Worm (Caenorhabditis elegans) whole organism, young adult: ENCODE results near the gene ears-2.

Source experiments
- C17E4.6 ChIP-seq: fragments of 200-800 bp; sonication (Bioruptor generic); IDR thresholded peaks from 2 replicates; pipeline ENCODE4 v1.3.6; 2022; ENCODE audit warnings: missing genetic modification reagents, missing genetic modification characterization, missing compliant biosample characterization
- F57C9.4 ChIP-seq: sonication (generic microtip); optimal IDR thresholded peaks from 2 replicates; lab custom pipeline; 2017; ENCODE audit warnings: mild to moderate bottlenecking, missing genetic modification characterization, missing compliant biosample characterization
- Y79H2A.3 ChIP-seq: fragments of 200-800 bp; sonication (Bioruptor generic); conservative IDR thresholded peaks from 2 replicates; pipeline ENCODE4 v1.3.6; 2022; ENCODE audit warnings: missing genetic modification reagents, missing genetic modification characterization, missing compliant biosample characterization
- ccch-3 ChIP-seq: fragments of 200-800 bp; sonication (Bioruptor generic); optimal IDR thresholded peaks from 2 replicates; lab custom pipeline; 2018; ENCODE audit warnings: mild to moderate bottlenecking, missing genetic modification characterization, missing compliant biosample characterization
- cebp-1 ChIP-seq, 2 experiments: fragments of 200-800 bp in 1 of 2; sonication (Bioruptor generic) in 1 of 2; sonication (generic microtip) in 1 of 2; IDR thresholded peaks in 1 of 2; optimal IDR thresholded peaks in 1 of 2; 2 replicates each; pipeline versions ENCODE4 v1.3.6 to Lab custom; 2017 to 2022; ENCODE audit warnings: missing compliant biosample characterization in 2 of 2, missing genetic modification characterization in 2 of 2, mild to moderate bottlenecking in 1 of 2, missing genetic modification reagents in 1 of 2, moderate library complexity in 1 of 2
- dpl-1 ChIP-seq: fragments of 150-350 bp; optimal IDR thresholded peaks from 2 replicates; lab custom pipeline; 2014; ENCODE audit warnings: missing biosample characterization, missing genetic modification reagents, missing genetic modification characterization
- him-1 ChIP-seq: sonication (generic microtip); optimal IDR thresholded peaks from 2 replicates; lab custom pipeline; 2016; ENCODE audit warnings: missing genotype, missing genetic modification reagents, missing genetic modification characterization, missing compliant biosample characterization
- nfya-1 ChIP-seq: sonication (generic microtip); optimal IDR thresholded peaks from 2 replicates; lab custom pipeline; 2017; ENCODE audit warnings: antibody characterized with exemption, missing compliant biosample characterization, missing genetic modification characterization, borderline replicate concordance; ENCODE audit not compliant: insufficient read depth
- snpc-4 ChIP-seq, 5 experiments: fragments of 150-350 bp in 1 of 5; sonication (generic microtip) in 4 of 5; optimal IDR thresholded peaks; 2 replicates each; lab custom pipeline; 2014 to 2018; ENCODE audit warnings: missing genetic modification characterization in 5 of 5, missing biosample characterization in 3 of 5, antibody characterized with exemption in 2 of 5, mild to moderate bottlenecking in 2 of 5, missing compliant biosample characterization in 2 of 5, missing genotype in 2 of 5, moderate library complexity in 2 of 5, missing genetic modification reagents in 1 of 5
- sptf-2 ChIP-seq: fragments of 200-800 bp; sonication (Bioruptor generic); optimal IDR thresholded peaks from 2 replicates; lab custom pipeline; 2018; ENCODE audit warnings: mild to moderate bottlenecking, missing genetic modification characterization, missing compliant biosample characterization
- unc-62 ChIP-seq: fragments of 150-350 bp; optimal IDR thresholded peaks from 2 replicates; lab custom pipeline; 2014; ENCODE audit warnings: missing biosample characterization, missing genetic modification reagents, missing genetic modification characterization
- xnd-1 ChIP-seq: sonication (generic microtip); optimal IDR thresholded peaks from 2 replicates; lab custom pipeline; 2016; ENCODE audit warnings: missing genotype, missing genetic modification reagents, missing genetic modification characterization, missing compliant biosample characterization
- ztf-22 ChIP-seq: fragments of 200-800 bp; sonication (Bioruptor generic); optimal IDR thresholded peaks from 2 replicates; lab custom pipeline; 2018; ENCODE audit warnings: mild to moderate bottlenecking, missing genetic modification characterization, moderate library complexity, missing compliant biosample characterization
- ztf-3 ChIP-seq: fragments of 200-800 bp; sonication (Bioruptor generic); optimal IDR thresholded peaks from 2 replicates; lab custom pipeline; 2018; ENCODE audit warnings: mild to moderate bottlenecking, missing genetic modification characterization, missing compliant biosample characterization

DNA sequence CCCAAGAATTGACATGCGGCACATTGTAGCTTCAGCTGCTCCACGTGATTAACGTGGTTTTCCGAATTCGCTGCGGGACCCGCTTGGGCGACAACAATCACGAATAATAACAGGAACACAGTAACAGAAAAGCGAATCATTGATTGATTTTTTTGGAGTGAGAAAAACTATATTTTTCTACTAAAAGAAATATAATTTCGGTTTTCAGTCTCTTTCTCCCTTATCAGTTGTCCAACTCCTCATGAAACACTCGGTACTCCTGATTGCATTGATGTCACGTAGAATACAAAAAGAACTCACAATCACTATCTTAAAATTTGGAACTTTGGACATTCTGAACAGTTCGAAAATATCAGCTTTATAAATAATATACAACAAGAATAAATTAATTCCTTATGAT, 38.6 kb upstream of the ears-2 start, which contains the start of gene Y66H1A.5:
- no peak for TF ChIP-seq nfya-1 (tag; lab: Kevin White, UChicago)
- TF ChIP-seq snpc-4 (GFP tag; optimal IDR thresholded peaks at IDR 0.05; lab: Kevin White, UChicago): no peak
- no peak for TF ChIP-seq snpc-4 (tag; optimal IDR thresholded peaks at IDR 0.05; lab: Kevin White, UChicago)
- no peak for TF ChIP-seq sptf-2 (GFP tag; lab: Kevin White, UChicago)
- no peak for TF ChIP-seq unc-62 (GFP tag; lab: Kevin White, UChicago)
- no peak for TF ChIP-seq ccch-3 (GFP tag; lab: Kevin White, UChicago)
- no peak for TF ChIP-seq dpl-1 (GFP tag; lab: Kevin White, UChicago)
- TF ChIP-seq cebp-1 (GFP tag; IDR thresholded peaks at IDR 0.05; lab: Robert Waterston, UW): no peak
- TF ChIP-seq cebp-1 (tag; optimal IDR thresholded peaks at IDR 0.05; lab: Kevin White, UChicago): no peak
- no peak for TF ChIP-seq him-1 (tag; lab: Kevin White, UChicago)
- TF ChIP-seq Y79H2A.3: no peak
- TF ChIP-seq F57C9.4 (tag; lab: Kevin White, UChicago): no peak
- no peak for TF ChIP-seq C17E4.6
- no peak for TF ChIP-seq ztf-3 (GFP tag; lab: Kevin White, UChicago)
- no peak for TF ChIP-seq xnd-1
- no peak for TF ChIP-seq ztf-22 (GFP tag; lab: Kevin White, UChicago)
